Worm (Caenorhabditis elegans) whole organism, L3 larva: ENCODE results near the gene C32D5.4.
A peak's percentile ranks its signal among the peaks of the same experiment; 100 is the strongest.

ENCODE experiments used
- ceh-9 ChIP-seq: sonication (generic microtip); optimal IDR thresholded peaks from 2 replicates; lab custom pipeline; 2018; ENCODE audit warnings: missing biosample characterization, missing genetic modification characterization
- daf-12 ChIP-seq: fragments of 150-350 bp; optimal IDR thresholded peaks from 2 replicates; lab custom pipeline; 2014; ENCODE audit warnings: missing biosample characterization, missing genetic modification reagents, missing genetic modification characterization
- egl-27 ChIP-seq: sonication (generic microtip); optimal IDR thresholded peaks from 4 replicates; lab custom pipeline; 2017; ENCODE audit warnings: missing biosample characterization, missing genetic modification reagents, missing genetic modification characterization
- egl-5 ChIP-seq: fragments of 150-350 bp; optimal IDR thresholded peaks from 2 replicates; lab custom pipeline; 2017; ENCODE audit warnings: missing biosample characterization, missing genetic modification reagents, missing genetic modification characterization, inconsistent platforms
- elt-1 ChIP-seq: fragments of 150-350 bp; optimal IDR thresholded peaks from 2 replicates; lab custom pipeline; 2014; ENCODE audit warnings: missing biosample characterization, missing genetic modification characterization
- elt-2 ChIP-seq: sonication (generic microtip); optimal IDR thresholded peaks from 2 replicates; lab custom pipeline; 2016; ENCODE audit warnings: missing genetic modification reagents, mild to moderate bottlenecking, missing genetic modification characterization, missing compliant biosample characterization
- elt-3 ChIP-seq, 3 experiments: fragments of 150-350 bp in 1 of 3; sonication (generic microtip) in 2 of 3; optimal IDR thresholded peaks; 2 replicates in 2 of 3; 4 replicates in 1 of 3; lab custom pipeline; 2014 to 2017; ENCODE audit warnings: missing biosample characterization in 3 of 3, missing genetic modification characterization in 3 of 3
- eor-1 ChIP-seq, 2 experiments: fragments of 150-350 bp; optimal IDR thresholded peaks; 2 replicates each; lab custom pipeline; 2014 to 2018; ENCODE audit warnings: missing biosample characterization in 2 of 2, missing genetic modification characterization in 2 of 2
- fkh-10 ChIP-seq: sonication (generic microtip); optimal IDR thresholded peaks from 2 replicates; lab custom pipeline; 2017; ENCODE audit warnings: missing biosample characterization, missing genetic modification reagents, missing genetic modification characterization
- lin-15B ChIP-seq: fragments of 150-350 bp; optimal IDR thresholded peaks from 2 replicates; lab custom pipeline; 2014; ENCODE audit warnings: missing biosample characterization, missing genetic modification characterization
- lsy-12 ChIP-seq: sonication (generic microtip); optimal IDR thresholded peaks from 2 replicates; lab custom pipeline; 2016; ENCODE audit warnings: mild to moderate bottlenecking, missing genetic modification characterization, missing compliant biosample characterization
- mdl-1 ChIP-seq: fragments of 150-350 bp; optimal IDR thresholded peaks from 2 replicates; lab custom pipeline; 2014; ENCODE audit warnings: missing biosample characterization, missing genetic modification characterization
- mml-1 ChIP-seq: fragments of 150-350 bp; sonication (generic microtip); optimal IDR thresholded peaks from 3 replicates; lab custom pipeline; 2014; ENCODE audit warnings: missing biosample characterization, missing genetic modification characterization
- nfya-1 ChIP-seq: sonication (generic microtip); optimal IDR thresholded peaks from 2 replicates; lab custom pipeline; 2017; ENCODE audit warnings: missing genetic modification characterization, mild to moderate bottlenecking, missing compliant biosample characterization, antibody characterized with exemption, moderate library complexity; ENCODE audit not compliant: insufficient read depth
- nhr-11 ChIP-seq: fragments of 150-350 bp; optimal IDR thresholded peaks from 2 replicates; lab custom pipeline; 2014; ENCODE audit warnings: missing biosample characterization, missing genetic modification characterization
- nhr-12 ChIP-seq: fragments of 150-350 bp; optimal IDR thresholded peaks from 2 replicates; lab custom pipeline; 2014; ENCODE audit warnings: missing biosample characterization, missing genetic modification characterization
- nhr-23 ChIP-seq: fragments of 150-350 bp; optimal IDR thresholded peaks from 2 replicates; lab custom pipeline; 2014; ENCODE audit warnings: missing biosample characterization, missing genetic modification reagents, missing genetic modification characterization
- nhr-237 ChIP-seq: fragments of 150-350 bp; optimal IDR thresholded peaks from 2 replicates; lab custom pipeline; 2014; ENCODE audit warnings: missing biosample characterization, missing genetic modification characterization
- nhr-25 ChIP-seq: sonication (generic microtip); optimal IDR thresholded peaks from 2 replicates; lab custom pipeline; 2017; ENCODE audit warnings: missing biosample characterization, missing genetic modification characterization
- nhr-28 ChIP-seq: fragments of 150-350 bp; optimal IDR thresholded peaks from 2 replicates; lab custom pipeline; 2014; ENCODE audit warnings: missing biosample characterization, missing genetic modification characterization
- nhr-67 ChIP-seq: fragments of 150-350 bp; optimal IDR thresholded peaks from 2 replicates; lab custom pipeline; 2014; ENCODE audit warnings: missing biosample characterization, missing genetic modification characterization
- nhr-76 ChIP-seq: fragments of 150-350 bp; sonication (generic microtip); optimal IDR thresholded peaks from 5 replicates; lab custom pipeline; 2014; ENCODE audit warnings: missing biosample characterization, missing genetic modification characterization
- nhr-77 ChIP-seq: fragments of 150-350 bp; optimal IDR thresholded peaks from 2 replicates; lab custom pipeline; 2014; ENCODE audit warnings: missing biosample characterization, missing genetic modification characterization
- pha-4 ChIP-seq: fragments of 150-350 bp; optimal IDR thresholded peaks from 2 replicates; lab custom pipeline; 2014; ENCODE audit warnings: missing biosample characterization, missing genetic modification reagents, missing genetic modification characterization
- pqm-1 ChIP-seq: fragments of 150-350 bp; optimal IDR thresholded peaks from 2 replicates; lab custom pipeline; 2017; ENCODE audit warnings: missing biosample characterization, missing genetic modification characterization, inconsistent platforms
- sea-2 ChIP-seq: fragments of 150-350 bp; sonication (generic microtip); optimal IDR thresholded peaks from 4 replicates; lab custom pipeline; 2014; ENCODE audit warnings: missing biosample characterization, missing genetic modification reagents, missing genetic modification characterization
- skn-1 ChIP-seq: fragments of 150-350 bp; optimal IDR thresholded peaks from 2 replicates; lab custom pipeline; 2014; ENCODE audit warnings: missing biosample characterization, missing genetic modification characterization
- snpc-4 ChIP-seq: fragments of 150-350 bp; optimal IDR thresholded peaks from 2 replicates; lab custom pipeline; 2014; ENCODE audit warnings: missing biosample characterization, missing genetic modification characterization
- tbx-2 ChIP-seq: sonication (generic microtip); optimal IDR thresholded peaks from 2 replicates; lab custom pipeline; 2016; ENCODE audit warnings: mild to moderate bottlenecking, missing genetic modification characterization, missing compliant biosample characterization
- unc-62 ChIP-seq: fragments of 150-350 bp; sonication (generic microtip); optimal IDR thresholded peaks from 4 replicates; lab custom pipeline; 2014; ENCODE audit warnings: missing biosample characterization, missing genetic modification reagents, missing genetic modification characterization
- zag-1 ChIP-seq: fragments of 150-350 bp; optimal IDR thresholded peaks from 2 replicates; lab custom pipeline; 2014; ENCODE audit warnings: missing biosample characterization, missing genetic modification characterization
- ztf-11 ChIP-seq: fragments of 150-350 bp; optimal IDR thresholded peaks from 2 replicates; lab custom pipeline; 2014; ENCODE audit warnings: missing biosample characterization, missing genetic modification characterization

C32D5.4 gene

DNA sequence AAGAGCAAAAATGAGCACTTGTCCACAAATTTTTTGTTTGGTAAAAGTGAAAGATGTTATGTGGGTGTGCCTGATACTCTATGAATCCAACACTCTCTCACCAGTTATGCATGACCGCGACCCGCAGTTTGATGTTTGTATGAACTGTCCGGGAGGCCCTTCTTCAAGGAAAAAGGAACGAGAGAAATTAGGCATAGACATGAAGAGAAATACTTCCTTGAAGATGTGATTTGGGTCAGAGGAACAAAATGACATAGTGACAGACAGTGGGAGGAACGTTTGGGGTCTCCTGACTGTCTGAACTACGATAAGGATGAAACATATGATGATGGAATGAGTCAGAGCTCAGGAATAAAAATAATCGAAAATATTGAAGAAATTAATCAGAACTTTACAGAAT is 18.2 kb upstream of the C32D5.4 start:
- TF ChIP-seq mdl-1 (tag; lab: Kevin White, UChicago) (no peak), lsy-12 (tag; lab: Kevin White, UChicago) (no peak), unc-62 (GFP tag; lab: Kevin White, UChicago) (no peak), nhr-25 (no peak), nfya-1 (tag; lab: Kevin White, UChicago) (no peak), pqm-1 (tag; lab: Kevin White, UChicago) (peak; percentile 57), pha-4 (tag; lab: Kevin White, UChicago) (peak; percentile 25), ztf-11 (tag; lab: Kevin White, UChicago) (no peak), nhr-11 (tag; lab: Kevin White, UChicago) (no peak), zag-1 (no peak), daf-12 (tag; lab: Kevin White, UChicago) (no peak), elt-1 (tag; lab: Kevin White, UChicago) (no peak), tbx-2 (tag; lab: Kevin White, UChicago) (no peak), nhr-23 (tag; lab: Kevin White, UChicago) (peak; percentile 73), elt-2 (tag; lab: Kevin White, UChicago) (no peak)

DNA sequence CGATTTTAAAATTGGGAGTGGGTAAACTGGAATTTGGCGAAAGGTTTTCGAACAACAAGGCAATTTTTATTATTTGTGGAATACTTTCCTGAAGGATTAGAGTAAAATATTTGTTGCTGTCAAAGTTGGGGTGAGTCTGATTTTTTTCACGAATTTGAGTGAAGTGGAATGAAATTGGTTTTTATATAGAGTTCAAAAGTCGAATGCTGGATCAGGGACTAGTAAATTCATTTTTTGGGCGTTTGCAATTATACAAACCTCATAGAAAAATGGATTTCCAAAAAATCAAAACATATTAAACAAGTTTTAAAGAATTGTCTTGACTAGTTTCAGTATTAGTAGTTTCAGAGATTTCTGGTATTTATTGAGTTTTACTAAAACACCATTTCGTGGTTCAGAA is 17.1 kb upstream of the C32D5.4 start, which contains the start of gene C32D5.7:
Gene C32D5.7, minus strand, starts transcription at position 101 of the 400 bp plus-strand sequence.
- TF ChIP-seq nfya-1 (tag; lab: Kevin White, UChicago) (no peak), elt-1 (tag; lab: Kevin White, UChicago) (no peak), egl-27 (tag; lab: Kevin White, UChicago) (no peak), egl-5 (no peak), nhr-67 (tag; lab: Kevin White, UChicago) (no peak), lin-15B (tag; lab: Kevin White, UChicago) (no peak), daf-12 (tag; lab: Kevin White, UChicago) (no peak)

DNA sequence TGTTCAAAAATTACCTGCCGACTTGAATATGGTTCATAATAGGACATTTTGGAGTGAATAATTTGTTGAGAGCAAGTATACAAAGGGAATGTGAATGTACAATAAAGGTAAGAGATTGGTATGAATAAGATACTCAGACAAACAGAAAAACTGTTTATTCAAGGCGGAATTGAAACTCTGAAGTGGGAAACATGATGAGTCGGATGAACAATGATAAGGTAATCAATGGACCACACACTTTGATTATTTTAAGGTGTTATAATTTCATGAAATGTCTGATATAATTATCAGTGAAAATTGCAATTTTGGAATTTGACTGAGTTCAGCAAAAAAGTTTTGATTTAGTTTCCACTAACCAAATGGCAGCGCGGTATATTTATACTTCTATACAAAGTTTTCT is 16.6 kb upstream of the C32D5.4 start:
- peak; percentile 51 for TF ChIP-seq elt-2 (tag; lab: Kevin White, UChicago)
- TF ChIP-seq pha-4 (tag; lab: Kevin White, UChicago): peak; percentile 44
- TF ChIP-seq skn-1 (tag; lab: Kevin White, UChicago): no peak
- TF ChIP-seq pqm-1 (tag; lab: Kevin White, UChicago): peak; percentile 72
- TF ChIP-seq egl-27 (tag; lab: Kevin White, UChicago): no peak

DNA sequence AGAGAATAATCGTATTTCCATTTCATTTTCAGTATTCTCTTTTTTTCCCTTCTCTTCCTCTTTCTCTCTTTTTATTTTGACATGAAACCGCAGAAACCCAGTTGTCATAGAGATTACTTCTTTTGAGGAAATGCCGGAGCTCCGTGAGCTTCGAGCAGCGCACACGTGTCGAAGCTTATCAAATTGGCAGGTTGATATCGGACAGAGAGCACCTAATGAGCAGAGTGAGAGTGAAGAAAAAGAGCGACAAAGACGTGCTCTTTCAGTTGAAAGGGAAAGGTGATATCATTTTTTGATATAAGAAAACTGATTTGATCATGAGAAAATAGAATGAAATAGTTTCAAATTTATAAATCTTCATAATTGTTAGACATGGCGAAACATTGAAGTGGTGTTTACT is 12.5 kb upstream of the C32D5.4 start, which contains the start of gene C32D5.14:
Gene C32D5.14, plus strand, starts transcription at position 131 of the 400 bp plus-strand sequence.
- TF ChIP-seq mml-1 (tag; lab: Kevin White, UChicago) (no peak), snpc-4 (no peak), nhr-11 (tag; lab: Kevin White, UChicago) (peak; percentile 18), elt-2 (tag; lab: Kevin White, UChicago) (peak; percentile 67), pqm-1 (tag; lab: Kevin White, UChicago) (peak; percentile 56)

DNA sequence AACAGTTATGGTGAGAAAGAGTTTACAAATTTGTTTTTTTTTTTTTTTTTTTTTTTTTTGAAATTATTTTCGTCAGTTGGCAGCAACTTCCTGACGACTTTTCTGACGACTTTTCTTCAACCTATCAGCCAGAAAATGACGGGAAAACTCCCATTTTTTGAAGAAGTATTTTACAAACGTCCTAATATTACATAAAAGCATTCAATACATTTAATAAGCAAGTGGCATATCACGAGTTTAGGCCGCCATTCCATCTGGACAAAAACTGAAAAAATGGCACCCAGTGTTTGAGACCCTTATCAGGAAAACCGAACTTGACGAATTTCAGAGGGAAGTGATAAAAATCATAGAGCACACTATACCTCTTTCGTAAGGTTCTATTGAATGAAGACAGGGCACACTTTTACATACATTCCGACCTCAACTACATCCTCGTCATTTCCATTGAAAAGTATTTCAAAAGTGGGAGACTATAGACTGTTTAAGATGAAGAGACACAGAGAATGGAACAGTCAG is 11.9 kb upstream of the C32D5.4 start:
- TF ChIP-seq elt-2 (tag; lab: Kevin White, UChicago): peak; percentile 64
- no peak for TF ChIP-seq sea-2

DNA sequence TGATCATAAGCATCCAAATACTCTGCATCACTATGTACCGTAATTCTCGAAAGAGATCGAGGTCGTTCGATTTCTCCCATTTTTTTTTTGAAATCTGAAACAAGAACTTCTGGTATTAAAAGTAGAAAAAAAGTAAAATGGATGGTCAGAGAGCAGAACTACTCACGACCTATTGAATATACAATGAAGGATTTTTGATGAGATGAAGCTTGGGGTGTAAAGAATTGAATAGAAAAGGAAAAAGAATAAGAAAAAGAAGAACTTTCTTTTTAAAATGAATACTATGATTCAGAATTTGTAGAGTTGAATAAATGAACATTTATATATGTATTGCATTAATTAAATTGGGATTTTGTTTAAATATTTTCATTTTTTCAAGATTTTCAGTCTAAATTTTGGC is 11.0 kb upstream of the C32D5.4 start, which contains the start of gene ttc-39B:
Gene ttc-39B, minus strand, starts transcription at position 101 of the 400 bp plus-strand sequence.
- TF ChIP-seq eor-1 (tag; optimal IDR thresholded peaks at IDR 0.05; lab: Kevin White, UChicago): no peak
- no peak for TF ChIP-seq sea-2
- no peak for TF ChIP-seq elt-3 (tag; optimal IDR thresholded peaks at IDR 0.05; lab: Kevin White, UChicago)
- TF ChIP-seq ztf-11 (tag; lab: Kevin White, UChicago): no peak
- no peak for TF ChIP-seq nhr-77
- TF ChIP-seq egl-5: no peak
- TF ChIP-seq elt-2 (tag; lab: Kevin White, UChicago): no peak
- TF ChIP-seq nhr-237 (tag; lab: Kevin White, UChicago): no peak
- no peak for TF ChIP-seq nhr-76 (tag; lab: Kevin White, UChicago)
- TF ChIP-seq nhr-28 (tag; lab: Kevin White, UChicago): no peak
- TF ChIP-seq fkh-10 (GFP tag; lab: Kevin White, UChicago): no peak
- no peak for TF ChIP-seq ceh-9 (tag; lab: Kevin White, UChicago)
- TF ChIP-seq elt-1 (tag; lab: Kevin White, UChicago): no peak
- no peak for TF ChIP-seq pqm-1 (tag; lab: Kevin White, UChicago)
- TF ChIP-seq nhr-12 (tag; lab: Kevin White, UChicago): no peak
- TF ChIP-seq nhr-25: no peak
- TF ChIP-seq nhr-23 (tag; lab: Kevin White, UChicago): no peak
- no peak for TF ChIP-seq nhr-67 (tag; lab: Kevin White, UChicago)
